Worm (Caenorhabditis elegans): ENCODE measurements around the gene fipr-12.

DNA sequence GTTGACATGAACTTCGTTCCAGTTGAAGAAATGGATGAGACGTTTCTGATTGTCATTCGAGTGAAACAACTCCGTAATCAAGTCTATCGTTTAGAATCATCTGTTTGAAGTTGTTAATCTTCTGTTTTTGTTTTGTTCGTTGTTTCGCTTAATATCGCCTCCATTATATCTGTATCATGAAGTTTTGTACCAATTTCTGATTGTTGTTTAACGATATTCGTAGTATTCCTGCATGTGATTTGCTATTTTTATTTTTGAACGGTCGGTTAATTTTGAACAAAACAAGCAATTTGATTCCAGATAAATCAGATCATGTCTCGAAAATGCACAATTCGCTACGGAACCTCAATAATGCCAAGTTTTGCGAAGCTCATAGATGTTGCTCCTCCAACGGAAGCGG is 39.4 kb downstream of the fipr-12 start, which contains the start of gene C27H6.9:
- no peak for TF ChIP-seq egl-27 (tag; optimal IDR thresholded peaks at IDR 0.05)
- TF ChIP-seq mab-5 (tag; optimal IDR thresholded peaks at IDR 0.05), result no peak

Data from whole organism, L2 larva.